Worm (Caenorhabditis elegans) whole organism, dauer: Measurements from ENCODE around the gene F47B8.10.
"Not testable (repeated sequence)": the region's sequence is repeated elsewhere in the genome, so short reads cannot be mapped to it uniquely, and the experiment has no call there.

Experiments used
- unc-62 ChIP-seq: sonication (generic microtip); optimal IDR thresholded peaks from 2 replicates; lab custom pipeline; 2017; ENCODE audit warnings: missing biosample characterization, missing genetic modification reagents, missing genetic modification characterization

F47B8.10 gene

DNA sequence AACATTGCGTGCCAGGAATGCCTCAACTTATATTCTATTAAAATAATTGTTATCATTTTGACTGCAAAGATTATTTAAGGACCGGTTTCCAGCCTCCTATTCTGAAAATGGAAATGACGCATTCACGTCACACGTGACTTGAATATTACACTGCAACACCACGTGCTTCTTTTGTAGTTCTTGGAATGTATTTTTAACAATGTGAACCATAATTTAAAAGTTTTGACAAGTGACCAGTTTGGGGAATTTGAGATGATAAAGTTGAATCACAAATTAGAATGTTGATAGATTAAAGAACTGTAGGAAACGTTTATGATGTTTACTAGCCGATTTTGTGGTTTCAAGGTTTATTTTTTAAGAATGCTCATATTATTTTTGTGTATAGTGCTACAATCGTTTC lies at the start of gene F47B8.10:
TSS of gene F47B8.10 (plus strand) at position 301 of the 400 bp plus-strand sequence.
- no peak for TF ChIP-seq unc-62 (GFP tag; lab: Kevin White, UChicago)

DNA sequence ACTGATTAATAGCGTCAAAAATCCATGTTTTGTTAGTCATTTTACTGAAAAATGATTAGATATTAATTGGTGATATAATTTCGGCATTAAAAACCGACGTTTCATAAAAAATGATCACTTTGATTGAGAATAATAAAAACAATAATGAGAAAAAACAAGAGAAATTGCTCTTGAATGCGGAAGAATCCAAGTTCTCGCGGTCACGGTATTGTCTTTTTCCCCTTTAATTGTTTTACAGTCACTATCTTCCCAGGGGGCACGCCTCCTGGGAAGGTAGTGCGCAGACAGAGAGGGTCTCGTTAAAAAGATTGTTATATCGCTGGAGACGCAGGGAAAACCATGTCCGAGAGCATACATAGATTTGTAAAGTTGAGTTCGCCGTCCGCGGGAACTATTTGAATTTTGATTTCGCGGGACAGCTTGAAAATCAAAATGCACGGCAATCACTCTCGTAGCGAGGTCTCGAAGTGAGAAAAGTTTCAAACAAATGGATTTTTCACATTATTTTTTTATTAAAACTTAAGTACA lies 48.0 kb upstream of the F47B8.10 start, which contains the start of gene F14D7.2:
TSS of gene F14D7.2 (minus strand) at position 51 of the 528 bp plus-strand sequence.
- TF ChIP-seq unc-62 (GFP tag; lab: Kevin White, UChicago), result no peak

DNA sequence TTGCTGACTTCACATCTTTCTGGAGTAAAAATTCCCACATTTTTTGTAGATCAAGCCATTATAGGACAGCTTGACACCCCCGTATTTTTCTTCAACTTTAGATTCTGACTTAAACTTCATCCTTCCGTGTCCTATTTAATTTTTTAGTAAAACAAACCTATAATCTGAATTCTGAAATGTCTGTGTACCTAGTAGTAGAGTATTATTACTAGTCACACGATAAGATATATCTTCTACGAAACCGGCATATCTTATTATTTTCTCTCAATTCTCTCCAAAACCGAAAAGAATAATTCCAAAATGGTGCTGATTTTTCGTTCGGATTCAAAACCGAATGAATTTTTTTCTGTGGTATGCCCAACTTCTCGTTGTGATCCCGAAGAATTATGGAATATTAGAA lies 47.4 kb upstream of the F47B8.10 start, which contains the start of gene F14D7.9:
TSS of gene F14D7.9 (plus strand) at position 301 of the 400 bp plus-strand sequence.
- TF ChIP-seq unc-62 (GFP tag; lab: Kevin White, UChicago), result no peak

DNA sequence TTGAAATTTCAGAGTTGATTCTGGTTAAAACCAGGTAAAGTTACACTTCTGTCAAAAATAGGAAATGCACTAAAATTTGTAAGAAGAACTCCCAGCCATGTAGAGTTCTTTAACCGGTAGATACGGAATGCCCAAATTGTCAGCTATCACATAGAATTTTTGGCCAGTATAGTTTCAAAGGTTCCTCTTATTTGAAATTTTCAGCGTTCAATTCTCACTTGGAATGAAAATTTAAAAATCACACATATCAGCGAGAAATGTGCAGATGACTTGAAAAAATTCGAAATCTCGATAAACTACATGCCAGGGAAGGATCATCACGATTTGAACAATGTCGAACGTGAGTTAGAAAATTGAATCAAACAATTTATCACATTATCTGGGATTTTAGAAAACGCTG lies 45.3 kb upstream of the F47B8.10 start, which contains the start of gene F14D7.3:
TSS of gene F14D7.3 (plus strand) at position 301 of the 400 bp plus-strand sequence.
- no peak for TF ChIP-seq unc-62 (GFP tag; lab: Kevin White, UChicago)

DNA sequence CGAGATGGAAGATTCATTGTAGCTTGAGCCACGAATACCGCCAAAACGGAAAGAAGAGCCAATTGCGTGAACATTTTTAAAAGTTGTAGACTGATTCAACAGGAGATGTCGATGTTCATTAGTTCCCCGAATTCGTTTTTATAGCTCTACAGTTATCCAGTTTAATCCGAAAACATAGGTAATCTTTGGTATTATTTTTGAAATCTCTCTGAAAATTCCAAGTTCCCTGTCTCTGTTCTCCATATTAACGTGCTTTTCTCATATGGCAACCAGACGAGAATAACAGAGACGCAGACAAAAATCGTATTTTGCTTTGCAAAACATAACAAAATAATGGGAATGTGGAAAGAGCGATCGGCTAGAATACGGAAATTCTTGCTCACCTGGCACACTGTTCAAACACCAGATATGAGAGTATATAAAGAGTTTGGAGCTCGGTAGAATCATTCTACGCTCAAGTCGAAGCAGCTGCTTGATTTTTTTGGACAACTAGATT lies 42.2 kb upstream of the F47B8.10 start, which contains the start of the genes spig-3 and F14D7.12:
TSS of gene spig-3 (minus strand) at position 101 of the 496 bp plus-strand sequence.
TSS of gene F14D7.12 (plus strand) at position 446 of the 496 bp plus-strand sequence.
- no peak for TF ChIP-seq unc-62 (GFP tag; lab: Kevin White, UChicago)

DNA sequence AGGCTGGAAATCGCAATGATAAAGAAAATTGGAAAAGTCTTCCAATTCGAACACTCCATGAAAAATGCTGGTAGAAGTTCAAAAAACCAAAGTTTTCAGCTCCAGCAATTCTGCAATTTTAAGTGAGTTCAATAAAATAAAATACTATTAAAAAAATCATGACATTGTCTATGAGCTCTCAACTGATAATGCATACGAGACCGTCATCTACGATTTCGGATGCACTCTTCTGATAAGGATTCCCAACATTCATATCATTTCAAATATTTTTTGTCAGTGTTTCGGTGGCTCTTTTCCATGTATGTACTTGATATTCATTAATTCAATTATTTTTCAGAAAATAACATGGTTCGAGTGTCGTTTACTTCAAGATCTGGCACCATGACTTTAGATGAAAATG lies 40.7 kb upstream of the F47B8.10 start, which contains the start of gene F14D7.6:
TSS of gene F14D7.6 (plus strand) at position 338 of the 400 bp plus-strand sequence.
- no peak for TF ChIP-seq unc-62 (GFP tag; lab: Kevin White, UChicago)

DNA sequence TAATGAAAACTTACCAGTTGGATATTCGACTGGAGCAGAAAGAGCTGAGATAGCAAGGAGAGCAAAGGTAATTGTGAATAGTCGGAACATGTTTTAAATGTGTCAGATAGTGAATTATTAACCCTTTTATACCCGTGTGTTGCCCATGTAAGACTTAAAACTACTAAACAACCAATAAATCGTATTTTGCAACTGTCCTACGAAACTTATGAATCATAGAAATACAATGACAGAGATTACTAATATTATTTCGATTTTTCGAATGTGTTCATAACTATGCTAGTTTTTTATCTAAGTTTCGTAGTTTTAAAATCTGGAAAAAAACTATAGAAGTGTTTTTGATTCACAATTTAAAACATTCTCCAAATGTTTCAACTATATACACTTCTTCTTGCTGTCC lies 35.0 kb upstream of the F47B8.10 start, which contains the start of gene spig-4:
TSS of gene spig-4 (minus strand) at position 101 of the 400 bp plus-strand sequence.
- TF ChIP-seq unc-62 (GFP tag; lab: Kevin White, UChicago), result not testable (repeated sequence)

DNA sequence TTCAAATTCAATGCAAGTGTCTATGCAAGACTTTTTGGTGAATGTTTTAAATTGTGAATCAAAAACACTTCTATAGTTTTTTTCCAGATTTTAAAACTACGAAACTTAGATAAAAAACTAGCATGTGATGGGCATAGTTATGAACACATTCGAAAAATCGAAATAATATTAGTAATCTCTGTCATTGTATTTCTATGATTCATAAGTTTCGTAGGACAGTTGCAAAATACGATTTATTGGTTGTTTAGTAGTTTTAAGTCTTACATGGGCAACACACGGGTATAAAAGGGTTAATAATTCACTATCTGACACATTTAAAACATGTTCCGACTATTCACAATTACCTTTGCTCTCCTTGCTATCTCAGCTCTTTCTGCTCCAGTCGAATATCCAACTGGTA lies 33.6 kb upstream of the F47B8.10 start, which contains the start of gene spig-5:
TSS of gene spig-5 (plus strand) at position 301 of the 400 bp plus-strand sequence.
- TF ChIP-seq unc-62 (GFP tag; lab: Kevin White, UChicago), result not testable (repeated sequence)

DNA sequence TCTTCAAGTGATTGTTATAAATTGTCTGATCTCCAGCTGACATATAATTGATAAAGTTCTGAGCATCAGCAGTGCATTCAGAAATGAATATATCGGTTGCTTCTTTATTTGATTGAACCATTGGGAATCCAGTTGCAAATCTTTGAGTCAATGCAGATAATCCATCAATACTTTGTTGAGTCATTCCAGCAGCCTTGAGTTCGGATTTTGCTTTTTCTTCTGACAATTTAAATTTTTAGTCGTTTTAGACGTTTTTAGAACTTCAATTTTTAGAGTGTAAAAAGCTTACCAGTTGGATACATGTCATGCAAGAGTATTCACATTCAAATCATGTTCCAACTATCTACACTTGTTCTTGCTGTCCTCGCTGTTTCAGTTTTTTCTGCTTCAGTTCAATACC lies 32.1 kb upstream of the F47B8.10 start, which contains the start of gene F14D7.14:
TSS of gene F14D7.14 (plus strand) at position 301 of the 400 bp plus-strand sequence.
- not testable (repeated sequence) for TF ChIP-seq unc-62 (GFP tag; lab: Kevin White, UChicago)

DNA sequence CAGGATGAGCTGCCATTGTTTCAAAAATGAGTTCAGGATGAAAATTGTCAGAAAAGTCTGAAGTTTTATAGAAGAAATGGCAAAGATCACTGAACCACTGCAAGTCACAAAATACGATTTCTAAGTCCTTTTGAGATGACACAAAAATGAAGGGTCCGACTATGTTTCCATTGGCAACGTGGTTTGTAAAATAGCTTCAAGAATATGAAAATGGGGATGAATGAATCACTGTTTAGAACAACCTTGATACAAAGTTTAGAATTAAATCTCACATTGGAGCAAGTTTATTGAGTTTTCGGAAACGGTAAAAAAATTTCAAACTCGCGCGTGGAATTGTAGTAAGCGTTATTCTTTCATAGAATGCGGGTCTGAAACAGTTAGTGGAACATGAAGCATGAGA lies 30.7 kb upstream of the F47B8.10 start, which contains the start of gene ddn-3:
TSS of gene ddn-3 (minus strand) at position 101 of the 400 bp plus-strand sequence.
- no peak for TF ChIP-seq unc-62 (GFP tag; lab: Kevin White, UChicago)

DNA sequence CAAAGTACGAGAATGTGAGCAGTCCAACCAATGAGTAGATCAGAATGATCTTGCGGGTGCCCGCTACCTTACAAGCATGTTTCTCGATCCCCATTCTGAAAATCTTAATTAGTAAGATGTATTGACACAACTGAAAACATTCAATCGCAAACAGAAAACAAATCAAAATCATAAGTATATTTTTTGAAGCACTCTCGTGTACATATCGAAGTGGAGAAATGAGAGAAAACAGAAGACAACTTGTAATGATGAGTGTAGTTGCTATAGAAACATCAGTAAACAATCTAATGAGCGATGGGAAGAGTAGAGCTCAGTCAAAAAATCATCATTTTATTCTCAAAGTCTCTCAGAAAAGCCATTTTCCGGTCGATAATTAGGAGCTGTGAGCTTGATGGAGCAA lies 29.1 kb upstream of the F47B8.10 start, which contains the start of gene F14D7.8:
TSS of gene F14D7.8 (minus strand) at position 101 of the 400 bp plus-strand sequence.
- no peak for TF ChIP-seq unc-62 (GFP tag; lab: Kevin White, UChicago)

DNA sequence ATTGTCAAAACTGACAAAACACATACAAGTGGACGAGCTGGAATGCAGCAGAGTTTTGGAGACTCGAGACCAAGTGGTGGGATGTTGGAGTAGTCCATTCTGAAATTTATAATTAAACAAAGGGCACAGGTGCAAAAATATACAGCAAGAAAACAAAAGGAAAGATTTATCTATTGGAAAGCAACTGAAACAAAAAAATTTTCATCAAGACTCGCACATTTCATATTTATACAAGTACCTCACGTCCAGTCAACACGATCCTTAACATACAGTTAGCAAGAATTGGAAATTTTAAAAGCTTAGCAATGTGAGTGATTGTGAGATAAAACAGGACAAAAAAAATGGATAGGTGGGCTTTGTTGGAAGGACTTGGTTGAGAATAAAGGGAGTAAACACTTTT lies 27.5 kb upstream of the F47B8.10 start, which contains the start of gene F47B8.1:
TSS of gene F47B8.1 (minus strand) at position 101 of the 400 bp plus-strand sequence.
- TF ChIP-seq unc-62 (GFP tag; lab: Kevin White, UChicago), result no peak

DNA sequence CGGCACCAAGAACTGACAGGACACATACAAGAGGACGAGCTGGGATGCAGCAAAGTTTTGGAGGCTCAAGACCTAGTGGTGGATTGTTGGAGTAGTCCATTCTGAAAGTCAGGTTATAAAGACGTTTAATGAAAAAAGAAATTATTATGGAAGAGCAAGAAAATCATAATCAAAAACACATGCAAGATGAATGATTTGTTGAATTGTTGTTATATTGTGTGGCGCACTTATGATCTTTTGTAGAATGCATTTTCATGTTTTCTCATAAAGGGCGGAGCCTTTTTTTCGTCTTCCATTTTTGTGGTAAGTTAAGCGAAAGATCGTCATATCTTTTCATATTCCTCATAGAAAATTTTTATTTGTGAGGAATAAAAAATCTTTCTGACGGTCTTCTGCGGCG lies 25.2 kb upstream of the F47B8.10 start, which contains the start of gene F47B8.2:
TSS of gene F47B8.2 (minus strand) at position 101 of the 400 bp plus-strand sequence.
- no peak for TF ChIP-seq unc-62 (GFP tag; lab: Kevin White, UChicago)

DNA sequence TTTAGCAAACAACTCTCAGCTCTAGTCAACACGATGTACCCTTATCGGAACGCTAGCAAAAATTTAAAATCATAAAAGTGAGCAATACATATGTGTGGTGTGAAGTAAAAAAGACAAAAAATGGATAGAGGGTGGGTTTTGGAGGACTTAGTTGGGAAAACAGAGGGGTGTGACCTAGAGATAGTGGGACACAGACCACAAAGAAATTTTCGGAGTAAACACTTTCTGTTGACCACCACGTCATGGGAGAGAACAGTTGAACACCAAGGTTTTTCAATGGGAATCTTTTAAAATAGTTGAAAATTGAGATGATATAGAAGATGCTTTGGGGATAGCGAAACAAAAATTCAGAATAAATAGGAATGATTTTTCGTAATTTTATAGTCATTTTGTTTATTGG lies 24.6 kb upstream of the F47B8.10 start:
- TF ChIP-seq unc-62 (GFP tag; lab: Kevin White, UChicago), result no peak

DNA sequence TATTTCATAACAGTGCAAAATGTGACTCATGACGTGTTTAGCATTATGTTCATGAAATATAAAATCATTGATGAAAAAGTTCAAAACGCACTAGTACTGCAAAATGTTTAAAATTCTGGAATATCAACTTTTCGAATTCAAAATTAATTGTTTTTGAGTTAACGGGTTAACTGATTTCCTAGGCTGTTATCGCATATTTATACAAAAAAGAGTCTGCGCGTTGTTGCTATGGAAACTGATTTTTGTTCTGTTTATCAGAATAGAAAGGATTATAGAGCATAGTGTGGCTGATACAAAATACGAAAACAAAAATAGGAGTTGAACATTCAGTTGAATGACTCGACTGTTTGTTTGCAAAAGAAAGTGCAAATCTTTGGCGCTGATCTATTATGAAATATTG lies 24.2 kb upstream of the F47B8.10 start:
- TF ChIP-seq unc-62 (GFP tag; lab: Kevin White, UChicago), result no peak
